Worm (Caenorhabditis elegans) whole organism, early embryonic: ENCODE results near the gene cyp-44A1.

Experiments used
- B0310.2 ChIP-seq: sonication (generic microtip); optimal IDR thresholded peaks from 2 replicates; lab custom pipeline; 2016; ENCODE audit warnings: mild to moderate bottlenecking, missing genetic modification characterization, missing compliant biosample characterization
- F13C5.2 ChIP-seq: sonication (generic microtip); optimal IDR thresholded peaks from 2 replicates; lab custom pipeline; 2017; ENCODE audit warnings: mild to moderate bottlenecking, missing genetic modification characterization, inconsistent platforms, missing compliant biosample characterization
- aly-1 ChIP-seq: sonication (generic microtip); optimal IDR thresholded peaks from 2 replicates; lab custom pipeline; 2016; ENCODE audit warnings: missing genetic modification characterization, missing compliant biosample characterization
- ama-1 ChIP-seq: fragments of 150-350 bp; optimal IDR thresholded peaks from 2 replicates; lab custom pipeline; 2014
- ceh-13 ChIP-seq: fragments of 200-800 bp; sonication (Bioruptor generic); optimal IDR thresholded peaks from 2 replicates; lab custom pipeline; 2018; ENCODE audit warnings: mild to moderate bottlenecking, missing genetic modification characterization, missing compliant biosample characterization
- ceh-36 ChIP-seq: sonication (generic microtip); optimal IDR thresholded peaks from 2 replicates; lab custom pipeline; 2016; ENCODE audit warnings: missing genetic modification characterization, inconsistent platforms, missing compliant biosample characterization
- ets-7 ChIP-seq: sonication (generic microtip); optimal IDR thresholded peaks from 2 replicates; lab custom pipeline; 2016; ENCODE audit warnings: missing genotype, missing genetic modification characterization, missing compliant biosample characterization
- flt-1 ChIP-seq: fragments of 200-800 bp; sonication (Bioruptor generic); IDR thresholded peaks from 2 replicates; pipeline ENCODE4 v1.3.6; 2022; ENCODE audit warnings: missing genetic modification characterization, missing compliant biosample characterization
- hmbx-1 ChIP-seq: sonication (generic microtip); optimal IDR thresholded peaks from 2 replicates; lab custom pipeline; 2016; ENCODE audit warnings: mild to moderate bottlenecking, missing genetic modification characterization, missing compliant biosample characterization
- hmg-4 ChIP-seq: fragments of 200-800 bp; sonication (Bioruptor generic); optimal IDR thresholded peaks from 2 replicates; lab custom pipeline; 2018; ENCODE audit warnings: mild to moderate bottlenecking, missing genetic modification characterization, missing compliant biosample characterization
- hnd-1 ChIP-seq: sonication (generic microtip); optimal IDR thresholded peaks from 2 replicates; lab custom pipeline; 2016; ENCODE audit warnings: missing genetic modification characterization, missing compliant biosample characterization
- pes-1 ChIP-seq: fragments of 200-800 bp; sonication (Bioruptor generic); IDR thresholded peaks from 2 replicates; pipeline ENCODE4 v1.3.6; 2022; ENCODE audit warnings: missing genetic modification reagents, missing genetic modification characterization, missing compliant biosample characterization
- scrt-1 ChIP-seq: fragments of 200-800 bp; sonication (Bioruptor generic); IDR thresholded peaks from 2 replicates; pipeline ENCODE4 v1.3.6; 2022; ENCODE audit warnings: missing genetic modification characterization, missing compliant biosample characterization
- sea-1 ChIP-seq: fragments of 200-800 bp; sonication (Bioruptor generic); conservative IDR thresholded peaks from 2 replicates; pipeline ENCODE4 v1.3.6; 2022; ENCODE audit warnings: missing genetic modification characterization, missing compliant biosample characterization
- tbx-11 ChIP-seq: fragments of 200-800 bp; sonication (Bioruptor generic); IDR thresholded peaks from 2 replicates; pipeline ENCODE4 v1.3.6; 2022; ENCODE audit warnings: missing genetic modification characterization, missing compliant biosample characterization
- tbx-37 ChIP-seq: fragments of 200-800 bp; sonication (Bioruptor generic); conservative IDR thresholded peaks from 2 replicates; pipeline ENCODE4 v1.3.6; 2022; ENCODE audit warnings: missing genetic modification reagents, missing genetic modification characterization, missing compliant biosample characterization
- tra-4 ChIP-seq: sonication (generic microtip); optimal IDR thresholded peaks from 2 replicates; lab custom pipeline; 2017; ENCODE audit warnings: missing genetic modification characterization, missing compliant biosample characterization

Gene cyp-44A1

DNA sequence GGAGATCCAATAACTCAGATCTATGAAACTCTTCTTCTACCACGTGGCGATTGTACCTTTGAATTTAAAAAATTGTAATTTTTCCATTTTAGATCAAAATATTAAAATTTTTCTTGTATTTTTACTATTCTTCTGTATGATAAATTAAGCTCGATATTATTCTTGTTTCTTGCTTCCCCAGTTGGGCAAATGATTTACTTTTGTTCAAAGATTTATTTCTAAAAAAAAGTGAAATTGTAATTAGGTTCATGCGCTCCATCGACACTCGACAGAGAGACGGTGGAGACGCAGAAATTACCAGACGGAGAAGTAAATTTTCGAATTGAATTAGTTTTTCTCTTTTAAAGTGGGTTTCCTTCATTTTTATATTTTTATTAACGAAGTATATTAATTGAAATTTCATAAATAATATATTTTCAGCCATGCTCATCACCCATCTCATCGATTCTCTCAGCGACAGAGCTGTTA, 2.0 kb downstream of the cyp-44A1 start, which contains the start of gene npp-24:
TSS of gene npp-24 (plus strand) at position 51 of the 468 bp plus-strand sequence.
- no peak for TF ChIP-seq flt-1 (GFP tag; lab: Robert Waterston, UW)
- TF ChIP-seq F13C5.2 (tag; lab: Kevin White, UChicago): no peak
- no peak for TF ChIP-seq tbx-37 (GFP tag; lab: Robert Waterston, UW)
- TF ChIP-seq B0310.2 (tag; lab: Kevin White, UChicago): no peak
- TF ChIP-seq hmbx-1: no peak
- no peak for TF ChIP-seq ama-1
- no peak for TF ChIP-seq aly-1 (tag; lab: Kevin White, UChicago)

DNA sequence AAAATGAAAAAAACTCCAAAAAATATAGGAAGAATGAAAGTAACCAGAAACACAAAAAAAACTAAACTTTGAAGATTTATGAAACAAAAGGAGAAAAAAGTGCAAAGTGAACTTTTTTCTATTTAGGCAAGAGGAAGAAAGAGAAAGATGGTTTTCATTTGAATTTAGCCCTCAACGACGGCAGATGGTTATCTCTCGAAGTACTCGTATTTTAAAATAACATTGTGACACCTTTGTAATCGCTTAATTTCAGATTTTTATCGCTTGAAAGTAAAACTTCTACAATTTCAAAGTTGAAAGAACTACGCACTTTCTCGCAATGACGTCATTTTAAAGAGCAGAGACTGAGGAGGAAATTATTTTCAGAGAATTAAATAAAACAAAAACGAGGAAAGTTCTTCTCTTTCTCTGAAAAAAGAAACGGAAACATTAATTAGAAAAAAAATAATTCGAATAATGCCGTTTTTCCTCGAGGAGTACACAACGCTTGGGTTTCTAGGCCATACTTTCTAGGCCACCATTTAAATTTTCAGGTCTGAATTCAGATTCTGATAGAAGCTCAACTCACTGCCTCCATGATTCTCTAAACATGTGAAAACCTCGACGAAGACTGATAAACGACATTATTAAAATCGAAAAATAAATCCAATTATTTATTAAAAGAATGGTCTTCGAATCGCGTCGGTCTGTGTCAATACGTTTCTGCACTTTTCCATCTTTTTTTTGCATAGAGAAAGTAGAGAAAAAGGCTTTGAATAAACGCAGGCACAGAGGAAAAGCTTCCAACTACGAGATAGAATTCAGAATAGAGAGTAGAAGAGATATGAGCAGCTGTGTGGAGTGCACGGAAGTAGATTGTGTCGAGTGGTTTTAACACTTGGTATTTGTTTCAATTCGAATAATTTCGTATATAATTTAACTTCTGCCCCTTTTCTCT, 7.8 kb downstream of the cyp-44A1 start:
- TF ChIP-seq tbx-37 (GFP tag; lab: Robert Waterston, UW) (no peak), hmg-4 (GFP tag; lab: Kevin White, UChicago) (no peak), F13C5.2 (tag; lab: Kevin White, UChicago) (no peak), tra-4 (tag; lab: Kevin White, UChicago) (no peak), flt-1 (GFP tag; lab: Robert Waterston, UW) (no peak), B0310.2 (tag; lab: Kevin White, UChicago) (no peak), ama-1 (no peak)

DNA sequence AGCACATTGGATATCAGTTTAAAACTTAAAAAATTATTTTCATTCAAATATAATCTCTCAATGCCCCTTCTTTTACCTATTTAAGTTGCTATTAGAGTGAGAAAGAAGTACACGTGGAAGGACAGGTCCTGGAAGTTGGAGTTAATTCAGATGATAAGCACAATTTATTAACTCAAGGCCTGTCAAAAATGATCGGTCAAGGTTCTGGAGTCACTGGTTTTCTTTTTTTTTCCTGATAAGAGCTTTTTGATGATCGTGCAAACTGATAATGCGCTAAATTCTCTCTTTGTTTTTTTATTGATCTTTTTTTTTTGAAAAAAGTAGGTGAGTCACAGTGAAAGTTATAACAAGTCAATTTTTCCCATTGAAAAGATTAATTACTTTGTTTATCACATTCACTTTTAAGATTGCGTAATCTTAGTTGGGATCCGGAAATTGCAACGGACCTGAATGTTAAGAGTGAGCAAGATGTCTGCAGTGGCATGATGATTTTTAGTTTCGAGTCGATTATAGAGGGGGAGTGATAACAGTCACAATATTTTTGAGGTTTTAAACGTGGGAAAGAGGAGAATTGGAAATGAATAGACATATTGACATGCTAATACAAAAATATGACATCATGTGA, 8.7 kb downstream of the cyp-44A1 start:
- TF ChIP-seq B0310.2 (tag; lab: Kevin White, UChicago) (no peak), sea-1 (GFP tag; lab: Robert Waterston, UW) (no peak), F13C5.2 (tag; lab: Kevin White, UChicago) (no peak), tbx-11 (no peak), tbx-37 (GFP tag; lab: Robert Waterston, UW) (no peak), hmbx-1 (no peak), hnd-1 (tag; lab: Kevin White, UChicago) (no peak), ets-7 (tag; lab: Kevin White, UChicago) (no peak), ama-1 (no peak), tra-4 (tag; lab: Kevin White, UChicago) (no peak), hmg-4 (GFP tag; lab: Kevin White, UChicago) (no peak), ceh-13 (no peak), ceh-36 (tag; lab: Kevin White, UChicago) (no peak)

DNA sequence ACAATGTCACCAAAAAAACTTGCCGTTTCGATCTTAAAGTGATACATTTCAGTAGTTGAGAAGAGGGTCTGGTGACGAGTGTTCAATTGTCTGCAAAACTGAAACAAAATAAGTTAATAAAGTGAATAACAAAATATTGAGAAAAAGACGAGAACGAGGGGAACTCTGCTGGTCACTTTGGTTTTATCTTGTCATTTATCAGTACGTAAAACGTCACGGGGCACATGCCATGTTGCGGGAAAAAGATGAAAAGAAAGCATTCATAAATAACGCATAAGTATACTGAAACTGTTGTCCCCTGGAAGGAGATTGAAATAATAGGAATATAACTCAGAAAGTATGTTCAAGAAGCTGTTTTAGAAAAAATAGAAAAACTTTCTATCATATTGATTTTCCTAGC, 11.0 kb downstream of the cyp-44A1 start, which contains the start of gene sahd-1:
TSS of gene sahd-1 (minus strand) at position 100 of the 400 bp plus-strand sequence.
- no peak for TF ChIP-seq F13C5.2 (tag; lab: Kevin White, UChicago)

DNA sequence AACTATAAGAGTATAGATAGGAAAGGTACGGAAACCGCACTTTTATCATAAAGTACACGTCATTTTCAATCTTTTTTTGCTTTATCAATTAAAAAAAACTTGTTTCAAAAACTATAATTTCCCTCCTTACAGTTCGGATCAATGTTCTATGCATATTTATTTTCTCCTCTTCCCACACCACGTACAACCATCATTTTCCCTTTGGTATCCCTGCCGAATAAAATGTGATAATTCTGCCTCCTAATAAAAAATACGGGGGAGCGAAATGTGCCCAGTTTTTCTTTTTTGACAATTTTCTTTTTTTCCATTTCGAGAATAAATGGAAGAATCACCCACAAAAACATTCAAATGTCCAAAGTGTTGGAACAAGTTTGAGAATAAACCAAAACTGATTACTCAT, 11.7 kb downstream of the cyp-44A1 start, which contains the start of gene ZK177.3:
TSS of gene ZK177.3 (plus strand) at position 301 of the 400 bp plus-strand sequence.
- TF ChIP-seq ceh-36 (tag; lab: Kevin White, UChicago) (no peak), hmbx-1 (no peak), scrt-1 (GFP tag; lab: Robert Waterston, UW) (no peak), tbx-11 (no peak), ceh-13 (no peak), ets-7 (tag; lab: Kevin White, UChicago) (no peak), hnd-1 (tag; lab: Kevin White, UChicago) (no peak), F13C5.2 (tag; lab: Kevin White, UChicago) (no peak)

DNA sequence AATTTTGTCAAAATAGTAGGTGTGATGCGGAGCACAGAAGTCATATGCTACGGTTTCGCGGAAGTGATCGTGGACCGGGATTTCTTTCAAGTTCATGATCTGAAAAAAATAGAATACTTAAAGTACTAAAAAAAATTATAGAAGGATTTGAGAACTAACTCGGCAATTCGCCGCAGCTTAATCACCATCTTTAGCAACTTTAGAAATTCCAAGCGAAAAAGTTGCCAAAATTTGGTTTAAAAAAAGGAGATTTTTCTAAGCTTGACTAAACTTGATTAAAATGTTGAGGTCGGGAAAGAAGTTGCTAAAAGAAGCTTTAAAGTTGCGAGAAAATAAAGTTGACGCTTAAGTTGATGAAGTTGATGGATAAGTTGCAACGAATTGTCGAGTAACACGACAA, 13.8 kb downstream of the cyp-44A1 start, which contains the start of gene ZK177.9:
TSS of gene ZK177.9 (minus strand) at position 101 of the 400 bp plus-strand sequence.
- no peak for TF ChIP-seq ceh-36 (tag; lab: Kevin White, UChicago)
- no peak for TF ChIP-seq hmg-4 (GFP tag; lab: Kevin White, UChicago)
- TF ChIP-seq tbx-11: no peak
- no peak for TF ChIP-seq flt-1 (GFP tag; lab: Robert Waterston, UW)
- TF ChIP-seq ceh-13: no peak
- TF ChIP-seq tbx-37 (GFP tag; lab: Robert Waterston, UW): no peak
- no peak for TF ChIP-seq tra-4 (tag; lab: Kevin White, UChicago)
- no peak for TF ChIP-seq ama-1
- TF ChIP-seq hmbx-1: no peak
- no peak for TF ChIP-seq sea-1 (GFP tag; lab: Robert Waterston, UW)
- no peak for TF ChIP-seq scrt-1 (GFP tag; lab: Robert Waterston, UW)
- TF ChIP-seq aly-1 (tag; lab: Kevin White, UChicago): no peak
- TF ChIP-seq ets-7 (tag; lab: Kevin White, UChicago): no peak
- no peak for TF ChIP-seq B0310.2 (tag; lab: Kevin White, UChicago)
- no peak for TF ChIP-seq pes-1 (GFP tag; lab: Robert Waterston, UW)
- no peak for TF ChIP-seq hnd-1 (tag; lab: Kevin White, UChicago)

DNA sequence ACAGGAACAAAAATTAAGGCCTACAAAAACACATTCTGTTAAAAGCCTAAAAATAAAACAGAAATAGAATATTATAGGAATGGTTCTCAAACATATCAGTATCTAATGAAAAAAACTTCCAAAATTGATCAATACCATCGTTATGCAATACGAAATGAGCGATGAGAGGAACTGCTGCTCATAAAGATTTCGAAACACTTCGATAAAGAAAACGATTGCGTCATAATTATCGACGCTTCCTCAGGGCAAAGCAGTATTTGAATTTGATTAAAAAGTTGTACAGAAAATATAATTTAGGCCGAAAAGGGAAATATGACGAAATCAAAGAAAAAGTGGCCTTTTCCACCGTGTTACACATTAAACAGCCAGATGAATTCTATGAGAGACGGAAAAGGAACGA, 14.2 kb downstream of the cyp-44A1 start:
- TF ChIP-seq ceh-36 (tag; lab: Kevin White, UChicago) (no peak), F13C5.2 (tag; lab: Kevin White, UChicago) (no peak), tbx-11 (no peak)
